Worm (Caenorhabditis elegans): ENCODE results near the gene unc-97.

DNA sequence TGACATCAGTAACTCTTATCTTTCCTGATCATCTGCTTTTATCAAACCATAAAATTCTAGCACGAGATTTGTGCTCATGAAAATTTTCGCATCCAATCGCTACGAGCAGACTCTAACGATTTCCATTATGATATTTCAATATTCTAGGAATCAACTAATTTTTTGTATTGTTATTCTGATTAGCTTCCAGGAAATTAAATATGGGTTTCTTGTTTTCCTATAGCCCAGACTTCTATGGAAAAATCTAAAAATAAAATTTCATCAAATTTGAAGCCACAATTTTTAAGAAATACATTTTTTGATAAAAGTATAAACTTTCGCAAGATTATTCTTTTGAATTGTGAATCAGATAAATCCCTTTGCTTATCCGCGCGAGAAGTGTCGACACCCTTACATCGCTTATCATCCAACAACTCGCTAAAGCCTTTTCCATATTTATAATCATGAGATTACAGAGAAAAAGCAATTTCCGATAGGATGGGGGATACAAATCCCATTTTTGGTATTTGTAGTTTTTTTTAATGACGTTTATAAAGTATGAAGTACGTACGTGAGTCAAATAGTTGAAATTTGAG lies 37.8 kb upstream of the unc-97 start:
- TF ChIP-seq fkh-2 (tag; optimal IDR thresholded peaks at IDR 0.05) = no peak
- TF ChIP-seq fos-1 (tag; optimal IDR thresholded peaks at IDR 0.05) = no peak
- TF ChIP-seq ceh-28 (tag; optimal IDR thresholded peaks at IDR 0.05) = no peak
- no peak for TF ChIP-seq nhr-28 (tag; optimal IDR thresholded peaks at IDR 0.05)
- no peak for TF ChIP-seq ama-1 (optimal IDR thresholded peaks at IDR 0.05)
- no peak for TF ChIP-seq nhr-11 (tag; optimal IDR thresholded peaks at IDR 0.05)
- no peak for TF ChIP-seq lin-39 (tag; optimal IDR thresholded peaks at IDR 0.05)
- TF ChIP-seq nhr-25 (tag; optimal IDR thresholded peaks at IDR 0.05) = no peak
- TF ChIP-seq pha-4 (tag; optimal IDR thresholded peaks at IDR 0.05) = no peak
- TF ChIP-seq nhr-23 (tag; optimal IDR thresholded peaks at IDR 0.05) = no peak
